Fruit fly (Drosophila melanogaster) ovary, adult (tissue): Measurements from ENCODE around the gene CG43137.

ENCODE experiments used
- CG17801 ChIP-seq: fragments of 200-800 bp; optimal IDR thresholded peaks from 2 replicates; lab custom pipeline; 2019; ENCODE audit warnings: missing biosample characterization, mild to moderate bottlenecking, missing genetic modification characterization, moderate library complexity; ENCODE audit not compliant: partially characterized antibody

Gene CG43137

DNA sequence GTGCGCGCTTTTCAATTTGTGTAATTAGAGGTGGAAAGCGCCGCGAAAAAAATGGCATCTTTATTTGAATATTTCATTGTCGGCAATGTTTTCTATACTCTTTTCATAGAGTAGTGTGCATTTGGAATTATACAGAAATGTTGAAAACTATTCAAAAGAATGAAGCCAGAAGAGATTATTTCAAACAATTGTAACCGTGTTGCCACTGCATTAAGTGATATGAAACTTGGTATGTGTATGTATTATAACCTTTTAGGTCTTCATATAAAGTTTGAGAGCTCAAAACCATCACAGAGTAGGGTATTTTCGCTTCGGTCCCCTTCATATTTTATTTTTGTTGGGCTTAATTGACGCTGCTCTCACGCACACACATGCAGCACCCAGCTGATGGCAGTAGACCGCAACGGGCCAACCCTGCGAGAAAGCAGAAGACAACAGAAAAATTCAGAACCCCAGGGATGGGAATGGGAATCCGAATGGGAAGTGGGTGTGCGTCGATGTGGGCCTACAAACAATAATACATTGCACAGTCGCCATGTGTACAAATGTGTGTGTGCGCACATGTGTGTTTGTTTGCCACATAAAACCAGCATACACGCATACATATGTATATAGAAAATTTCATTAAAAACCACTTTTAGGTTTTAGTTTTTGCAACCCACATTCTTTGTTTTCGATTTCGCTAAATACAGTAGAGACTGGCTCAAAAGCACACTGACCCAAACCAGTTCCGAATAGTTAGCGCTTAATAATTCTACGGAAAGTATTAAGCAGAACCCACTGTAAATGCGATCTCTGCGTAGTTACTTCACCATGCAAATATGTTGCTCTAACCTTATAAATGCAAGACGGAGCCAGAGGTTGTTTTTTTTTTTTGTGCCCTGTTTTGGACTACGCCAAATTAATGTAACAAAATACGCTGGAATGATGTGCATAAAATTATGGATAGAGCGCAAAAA is 29.9 kb upstream of the CG43137 start:
- TF ChIP-seq CG17801 (GFP tag; lab: Kevin White, UChicago), result peak; percentile 9

dm6 chrX:5893165-5893564 is 28.2 kb upstream of the CG43137 start:
- no peak for TF ChIP-seq CG17801 (GFP tag; lab: Kevin White, UChicago)

DNA sequence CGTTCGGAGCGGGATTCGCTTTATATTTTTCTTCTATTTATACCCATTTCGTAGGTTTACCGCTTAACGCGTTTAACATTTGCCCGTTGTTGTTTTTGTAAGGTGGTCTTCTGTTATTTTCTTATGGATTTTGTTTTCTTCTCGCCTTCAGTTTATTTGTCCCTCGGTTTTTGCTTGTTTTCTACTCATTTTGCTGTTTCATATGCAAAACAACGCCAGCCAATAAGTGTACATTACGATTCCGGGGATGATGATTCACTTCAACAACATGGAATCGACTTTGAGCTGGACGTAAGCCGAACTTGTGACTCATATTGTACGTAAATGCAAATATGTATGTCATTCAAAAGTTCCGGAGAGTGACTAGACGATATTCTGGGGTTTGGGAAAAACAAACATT is 27.6 kb upstream of the CG43137 start:
- no peak for TF ChIP-seq CG17801 (GFP tag; lab: Kevin White, UChicago)

dm6 chrX:5891666-5892444 is 26.9 kb upstream of the CG43137 start:
- no peak for TF ChIP-seq CG17801 (GFP tag; lab: Kevin White, UChicago)

DNA sequence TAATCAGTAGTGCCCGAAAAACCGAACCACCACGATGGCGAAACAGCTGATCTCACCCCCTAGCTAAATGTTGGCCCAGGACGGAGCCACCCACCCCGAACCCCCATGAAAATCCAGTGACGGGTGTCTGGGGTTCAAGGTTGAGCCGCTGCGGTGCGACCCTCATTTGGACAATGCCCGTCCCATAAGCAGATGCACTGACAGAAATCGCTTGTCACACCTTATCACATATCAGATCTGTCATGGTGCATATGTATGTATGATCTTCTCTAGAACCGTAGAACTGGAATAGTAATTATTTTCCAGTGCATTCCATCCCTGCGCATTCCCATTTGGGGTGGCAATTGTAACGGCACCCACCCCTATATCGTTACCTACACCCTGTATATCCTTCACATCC is 24.0 kb upstream of the CG43137 start:
- no peak for TF ChIP-seq CG17801 (GFP tag; lab: Kevin White, UChicago)

dm6 chrX:5888260-5888659 is 23.3 kb upstream of the CG43137 start:
- TF ChIP-seq CG17801 (GFP tag; lab: Kevin White, UChicago), result peak; percentile 2

DNA sequence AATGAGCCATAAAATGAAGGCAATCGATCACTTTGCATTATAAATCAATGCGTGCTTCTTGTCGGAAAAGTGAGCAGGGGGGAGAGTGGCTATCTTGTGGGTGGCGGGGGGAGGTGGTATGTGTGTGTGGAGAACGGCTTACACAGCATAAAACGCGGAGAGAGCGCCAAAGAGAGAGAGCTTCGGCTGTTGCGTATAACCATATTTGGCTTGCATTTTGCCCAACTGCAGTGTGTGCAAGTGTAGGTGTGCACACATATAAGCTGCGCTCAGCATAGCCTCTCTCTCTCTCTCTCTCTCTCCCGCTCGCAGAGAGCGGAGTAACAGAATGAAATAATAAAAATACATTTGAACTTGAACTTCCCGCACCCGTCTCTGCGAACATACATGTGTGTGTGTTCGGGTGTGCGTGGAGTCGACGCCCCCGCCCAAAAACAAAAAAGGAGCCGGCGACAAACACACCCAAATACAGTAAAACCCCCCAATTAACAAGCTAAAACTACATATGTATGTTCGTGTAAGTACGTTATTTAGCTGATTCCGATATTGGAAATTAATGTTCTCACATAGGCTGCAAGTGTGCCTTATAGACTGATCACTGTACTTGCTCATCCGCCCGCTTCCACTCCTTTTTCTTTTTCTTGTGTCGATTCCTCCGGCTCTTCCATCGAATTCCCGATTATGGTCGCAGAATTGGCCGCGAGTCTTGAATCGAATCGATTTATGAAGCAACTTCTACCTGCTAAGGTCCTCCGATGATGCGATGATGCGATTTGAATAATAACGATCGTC is 22.0 kb upstream of the CG43137 start:
- TF ChIP-seq CG17801 (GFP tag; lab: Kevin White, UChicago), result peak; percentile 5

DNA sequence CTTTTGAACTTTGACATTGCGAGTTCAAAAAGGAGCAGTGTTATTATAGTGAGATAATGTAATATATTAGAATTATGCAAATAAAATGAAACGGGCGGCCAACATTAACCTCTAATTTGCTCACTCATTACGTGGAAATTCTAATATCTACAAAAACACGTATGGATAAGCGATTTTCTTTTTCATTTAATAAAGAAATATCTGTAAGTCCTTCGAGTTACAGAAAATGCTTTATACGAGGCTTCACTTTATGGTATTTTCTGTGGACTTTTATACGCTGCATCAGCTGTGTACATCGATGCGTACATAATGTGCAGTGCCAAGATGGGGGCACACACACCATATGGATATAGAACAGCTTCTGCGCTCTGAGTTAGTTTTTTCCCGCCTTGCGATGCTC is 21.0 kb upstream of the CG43137 start:
- no peak for TF ChIP-seq CG17801 (GFP tag; lab: Kevin White, UChicago)

- TF ChIP-seq CG17801 (GFP tag; lab: Kevin White, UChicago), result no peak
Observed at dm6 chrX:5885521-5885920, 20.6 kb upstream of the CG43137 start.

dm6 chrX:5884887-5885286 is 19.9 kb upstream of the CG43137 start:
- no peak for TF ChIP-seq CG17801 (GFP tag; lab: Kevin White, UChicago)

DNA sequence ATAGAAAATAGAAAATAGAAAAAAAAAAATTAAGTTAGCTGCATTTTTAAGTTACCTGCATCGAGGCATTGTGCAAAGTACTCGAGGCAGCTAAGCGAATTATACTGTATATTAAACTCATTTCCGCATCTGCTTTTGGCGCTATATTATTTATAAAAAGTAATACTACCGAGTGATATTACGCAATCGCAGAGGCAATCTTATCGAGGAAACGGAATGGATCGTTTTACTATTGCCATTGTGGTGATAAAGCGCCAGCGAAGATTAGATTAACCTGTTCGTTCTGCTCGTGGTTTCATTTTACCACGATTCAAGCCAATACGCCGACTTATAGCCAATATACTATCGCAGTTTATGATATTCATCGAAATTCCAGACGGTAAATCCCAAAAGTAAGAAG is 19.3 kb upstream of the CG43137 start:
- no peak for TF ChIP-seq CG17801 (GFP tag; lab: Kevin White, UChicago)

DNA sequence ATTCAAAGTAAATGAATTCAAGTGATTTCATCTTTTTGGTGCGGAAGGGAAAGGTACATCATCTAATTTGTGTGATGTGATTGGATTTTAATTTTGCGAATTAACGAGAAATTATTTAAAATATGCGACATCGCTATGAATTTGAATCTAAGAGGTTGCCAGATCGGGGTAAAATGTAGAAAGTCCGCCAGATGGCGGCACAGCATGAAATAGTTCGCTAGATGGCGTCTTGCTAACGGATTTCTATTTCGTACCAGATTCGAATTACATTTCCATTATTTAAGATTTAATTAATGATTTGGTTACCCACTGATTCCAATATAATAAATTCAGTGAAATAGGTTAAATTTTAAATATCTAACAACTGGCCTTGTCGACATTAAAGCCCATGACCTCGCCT is 18.4 kb upstream of the CG43137 start:
- no peak for TF ChIP-seq CG17801 (GFP tag; lab: Kevin White, UChicago)

DNA sequence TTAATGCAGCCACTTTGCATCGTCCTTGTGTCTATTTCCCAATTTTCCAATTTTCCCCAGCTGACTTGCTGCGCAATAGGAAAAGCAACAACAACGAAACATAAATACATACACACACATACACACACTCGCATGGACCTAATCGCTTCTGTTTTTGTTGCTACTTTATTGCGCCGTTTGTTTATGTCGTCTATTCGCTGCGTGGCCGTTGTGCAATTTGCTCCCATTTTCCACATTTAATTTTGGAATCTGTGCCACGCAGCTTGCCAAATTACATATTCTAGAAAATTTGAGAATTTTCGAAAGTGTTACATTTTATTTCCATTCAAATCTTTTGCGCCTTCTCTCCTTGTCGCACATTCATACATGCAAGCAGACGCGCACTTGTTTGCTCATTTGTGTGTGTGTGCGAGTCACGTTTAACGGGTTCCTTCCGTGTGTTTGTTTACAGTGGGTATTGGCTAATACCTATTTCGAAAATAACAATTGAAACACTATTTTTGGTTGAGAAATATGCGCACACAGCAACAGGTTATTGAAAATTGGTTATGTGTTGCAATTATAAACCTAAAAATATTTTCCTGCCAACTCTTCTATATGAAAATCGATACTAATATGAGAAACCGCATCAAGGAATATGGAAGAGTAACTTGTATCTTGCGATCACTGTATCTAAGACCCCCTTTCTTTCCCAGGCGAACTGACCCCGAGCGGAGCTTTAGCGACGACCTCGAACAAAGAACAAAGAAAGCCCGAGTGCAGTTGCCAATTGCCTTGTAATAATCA is 15.4 kb upstream of the CG43137 start:
- TF ChIP-seq CG17801 (GFP tag; lab: Kevin White, UChicago), result peak; percentile 84

DNA sequence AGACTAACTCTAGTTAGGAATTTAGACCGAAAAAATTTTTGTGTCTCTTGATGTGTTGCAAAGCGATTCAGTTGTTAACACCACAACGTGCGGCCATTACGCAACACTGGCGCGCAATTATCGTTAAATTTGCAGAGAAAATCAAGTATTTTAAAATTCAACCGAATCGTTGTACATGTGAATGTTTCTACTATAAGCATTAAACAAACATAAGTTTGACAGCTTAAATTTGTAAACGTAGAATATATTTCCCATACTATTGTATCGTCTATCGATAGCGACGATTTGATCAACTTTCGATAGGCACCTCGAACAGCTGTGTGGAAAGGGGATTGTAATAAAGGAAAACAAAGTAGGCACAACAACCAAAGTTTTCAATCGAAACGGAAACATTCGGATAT is 14.6 kb upstream of the CG43137 start, which contains the start of the genes Usp30 and CG16721:
TSS of gene Usp30 (minus strand) at position 245 of the 401 bp plus-strand sequence.
TSS of gene CG16721 (plus strand) at position 327 of the 401 bp plus-strand sequence.
- peak; percentile 81 for TF ChIP-seq CG17801 (GFP tag; lab: Kevin White, UChicago)
